Fruit fly (Drosophila melanogaster) whole organism, pupa: Measurements from ENCODE around the gene CG4704.

ENCODE experiments used
- CG10348 ChIP-seq: fragments of 200-800 bp; sonication (Bioruptor generic); IDR thresholded peaks from 2 replicates; pipeline ENCODE4 v1.3.6; 2022; ENCODE audit warnings: missing biosample characterization, missing genetic modification characterization
- CG12605 ChIP-seq: fragments of 200-800 bp; sonication (Bioruptor generic); IDR thresholded peaks from 2 replicates; pipeline ENCODE4 v1.3.6; 2022; ENCODE audit warnings: missing biosample characterization, missing genetic modification characterization
- CG13204 ChIP-seq: fragments of 200-800 bp; sonication (Bioruptor generic); optimal IDR thresholded peaks from 2 replicates; lab custom pipeline; 2018; ENCODE audit warnings: missing biosample characterization, mild to moderate bottlenecking, missing genetic modification characterization, moderate library complexity
- CG14655 ChIP-seq: fragments of 200-800 bp; sonication (Bioruptor generic); optimal IDR thresholded peaks from 3 replicates; lab custom pipeline; 2017; ENCODE audit warnings: mild to moderate bottlenecking, missing biosample characterization, missing genetic modification reagents, missing genetic modification characterization
- CG15710 ChIP-seq: fragments of 200-800 bp; sonication (Bioruptor generic); optimal IDR thresholded peaks from 2 replicates; lab custom pipeline; 2018; ENCODE audit warnings: missing biosample characterization, mild to moderate bottlenecking, missing genetic modification characterization, moderate library complexity
- CG17806 ChIP-seq: fragments of 200-800 bp; sonication (Bioruptor generic); optimal IDR thresholded peaks from 2 replicates; lab custom pipeline; 2018; ENCODE audit warnings: missing biosample characterization, mild to moderate bottlenecking, missing genetic modification characterization, moderate library complexity
- CG32121 ChIP-seq: fragments of 200-800 bp; sonication (Bioruptor generic); IDR thresholded peaks from 2 replicates; pipeline ENCODE4 v1.3.6; 2022; ENCODE audit warnings: missing biosample characterization, missing genetic modification characterization
- CG4496 ChIP-seq: fragments of 200-800 bp; sonication (Bioruptor generic); IDR thresholded peaks from 3 replicates; pipeline ENCODE4 v1.3.6; 2022; ENCODE audit warnings: missing biosample characterization, missing genetic modification characterization
- CG8159 ChIP-seq: fragments of 200-800 bp; sonication (Bioruptor generic); optimal IDR thresholded peaks from 3 replicates; lab custom pipeline; 2018; ENCODE audit warnings: missing biosample characterization, mild to moderate bottlenecking, missing genetic modification characterization, moderate library complexity
- Ets98B ChIP-seq: fragments of 200-800 bp; sonication (Bioruptor generic); IDR thresholded peaks from 2 replicates; pipeline ENCODE4 v1.3.6; 2022; ENCODE audit warnings: missing biosample characterization, missing genetic modification characterization
- Pif1A ChIP-seq: fragments of 200-800 bp; sonication (Bioruptor generic); optimal IDR thresholded peaks from 3 replicates; lab custom pipeline; 2016; ENCODE audit warnings: missing biosample characterization, missing genetic modification characterization
- Pif1B ChIP-seq: fragments of 200-800 bp; sonication (Bioruptor generic); optimal IDR thresholded peaks from 3 replicates; lab custom pipeline; 2016; ENCODE audit warnings: missing biosample characterization, missing genetic modification characterization
- Snoo ChIP-seq: fragments of 200-800 bp; sonication (Bioruptor generic); optimal IDR thresholded peaks from 3 replicates; lab custom pipeline; 2017; ENCODE audit warnings: missing biosample characterization, mild to moderate bottlenecking, missing genetic modification characterization, inconsistent platforms
- fd96Ca ChIP-seq: fragments of 200-800 bp; sonication (Bioruptor generic); IDR thresholded peaks from 3 replicates; pipeline ENCODE4 v1.3.6; 2022; ENCODE audit warnings: missing biosample characterization, missing genetic modification characterization
- gl ChIP-seq: fragments of 200-800 bp; sonication (Bioruptor generic); optimal IDR thresholded peaks from 2 replicates; lab custom pipeline; 2018; ENCODE audit warnings: missing biosample characterization, mild to moderate bottlenecking, missing genetic modification characterization

The CG4704 gene

DNA sequence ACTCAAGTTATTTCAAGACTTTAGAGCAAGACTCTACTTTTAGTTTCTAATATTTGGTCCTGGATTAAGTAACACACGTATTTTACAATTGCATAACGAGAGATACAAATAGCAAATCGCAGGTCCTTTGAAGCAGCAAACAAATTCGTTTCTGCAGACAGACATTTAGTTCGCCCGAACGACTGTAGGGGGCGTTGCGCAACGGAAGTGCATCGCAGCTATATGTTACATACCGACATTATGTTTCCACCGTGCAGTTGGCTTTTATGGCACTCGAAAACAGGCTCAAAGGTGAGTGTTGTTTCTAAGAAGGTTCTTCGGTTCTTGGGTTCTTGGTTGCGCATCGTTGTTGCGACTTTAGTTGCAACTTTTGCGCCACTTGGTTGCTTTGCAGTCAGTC lies 35.8 kb downstream of the CG4704 start:
- no peak for TF ChIP-seq CG4496 (GFP tag; lab: Robert Waterston, UW)
- no peak for TF ChIP-seq Pif1B
- no peak for TF ChIP-seq Ets98B (GFP tag; lab: Robert Waterston, UW)
- TF ChIP-seq CG14655 (GFP tag; lab: Kevin White, UChicago) = no peak
- TF ChIP-seq CG12605 (GFP tag; lab: Robert Waterston, UW) = no peak
- TF ChIP-seq CG15710 (tag; lab: Kevin White, UChicago) = no peak
- no peak for TF ChIP-seq Pif1A
- no peak for TF ChIP-seq gl (tag; lab: Kevin White, UChicago)
- no peak for TF ChIP-seq CG8159 (tag; lab: Kevin White, UChicago)
- TF ChIP-seq CG32121 (GFP tag; lab: Robert Waterston, UW) = no peak
- TF ChIP-seq fd96Ca (GFP tag; lab: Robert Waterston, UW) = no peak
- no peak for TF ChIP-seq Snoo (tag; lab: Kevin White, UChicago)
- TF ChIP-seq CG10348 (GFP tag; lab: Robert Waterston, UW) = no peak
- no peak for TF ChIP-seq CG13204 (GFP tag; lab: Kevin White, UChicago)

dm6 chr3R:22807132-22807531 lies 39.0 kb downstream of the CG4704 start:
- TF ChIP-seq fd96Ca (GFP tag; lab: Robert Waterston, UW) (no peak), CG8159 (tag; lab: Kevin White, UChicago) (peak; percentile 16)
- TF ChIP-seq, all 21 proteins: peak for 1

DNA sequence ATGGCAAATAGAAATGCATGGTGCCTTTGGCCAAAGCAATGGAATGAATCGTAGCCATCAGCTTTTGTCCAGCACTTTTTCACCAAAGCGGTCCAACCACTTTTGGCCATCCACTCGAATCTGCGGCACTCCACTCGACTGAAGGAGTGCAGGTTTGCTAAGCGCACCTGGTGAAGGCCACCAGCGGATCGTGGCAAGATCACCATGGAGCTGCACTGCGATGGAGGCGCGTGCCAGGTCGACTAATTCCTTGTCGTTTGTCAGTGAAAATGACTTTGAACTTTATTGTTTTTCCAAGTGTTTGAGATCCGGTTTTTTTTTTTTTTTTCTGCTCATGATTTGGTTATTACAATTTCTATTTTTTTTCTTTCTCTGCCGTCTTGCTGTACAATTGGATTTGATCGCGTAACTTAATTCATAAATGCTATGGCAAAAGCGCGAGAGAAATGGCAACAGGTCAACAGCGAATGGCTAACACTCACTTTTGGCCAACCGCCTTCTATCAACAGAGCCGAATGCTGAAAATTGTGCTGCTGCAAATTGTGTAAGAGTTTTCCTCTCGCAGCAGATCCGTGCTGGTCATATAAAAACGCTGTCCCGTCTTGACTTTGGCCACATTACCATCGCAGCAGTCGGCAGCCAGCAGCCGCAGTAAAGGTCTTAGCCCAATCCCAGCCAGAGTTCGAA lies 42.3 kb downstream of the CG4704 start, which contains the start of gene CG7031:
Gene CG7031, plus strand, starts transcription at position 637 of the 687 bp plus-strand sequence.
- TF ChIP-seq CG15710 (tag; lab: Kevin White, UChicago) (no peak), CG4496 (GFP tag; lab: Robert Waterston, UW) (peak; percentile 65), CG32121 (GFP tag; lab: Robert Waterston, UW) (peak; percentile 33; the same call in 1 of the 2 replicates), CG17806 (tag; lab: Kevin White, UChicago) (no peak)
